Fruit fly (Drosophila melanogaster) whole organism, adult: Measurements from ENCODE around the gene CG43740.

Experiments used
- CG11617 ChIP-seq: fragments of 200-800 bp; sonication (Bioruptor generic); optimal IDR thresholded peaks from 2 replicates; lab custom pipeline; 2017; ENCODE audit warnings: mild to moderate bottlenecking, missing biosample characterization, missing genetic modification reagents, missing genetic modification characterization
- CG12768 ChIP-seq: fragments of 200-800 bp; sonication (Bioruptor generic); optimal IDR thresholded peaks from 2 replicates; lab custom pipeline; 2017; ENCODE audit warnings: missing biosample characterization, missing genetic modification characterization, mild to moderate bottlenecking, moderate library complexity, missing genetic modification reagents
- CG14711 ChIP-seq: fragments of 200-800 bp; sonication (Bioruptor generic); optimal IDR thresholded peaks from 2 replicates; lab custom pipeline; 2018; ENCODE audit warnings: missing biosample characterization, mild to moderate bottlenecking, missing genetic modification characterization, moderate library complexity
- CG33017 ChIP-seq: fragments of 200-800 bp; sonication (Bioruptor generic); optimal IDR thresholded peaks from 2 replicates; lab custom pipeline; 2018; ENCODE audit warnings: missing biosample characterization, mild to moderate bottlenecking, missing genetic modification characterization, moderate library complexity
- CG5204 ChIP-seq: fragments of 200-800 bp; sonication (Bioruptor generic); optimal IDR thresholded peaks from 2 replicates; lab custom pipeline; 2016; ENCODE audit warnings: missing biosample characterization, missing genetic modification characterization
- Clk ChIP-seq: fragments of 200-800 bp; sonication (Bioruptor generic); optimal IDR thresholded peaks from 2 replicates; lab custom pipeline; 2017; ENCODE audit warnings: missing biosample characterization, missing genetic modification characterization
- Crg-1 ChIP-seq: fragments of 200-800 bp; sonication (Bioruptor generic); optimal IDR thresholded peaks from 2 replicates; lab custom pipeline; 2016; ENCODE audit warnings: missing biosample characterization, missing genetic modification characterization
- Hr96 ChIP-seq: fragments of 200-800 bp; sonication (Bioruptor generic); optimal IDR thresholded peaks from 2 replicates; lab custom pipeline; 2016; ENCODE audit warnings: missing biosample characterization, missing genetic modification characterization
- cic ChIP-seq: fragments of 200-800 bp; sonication (Bioruptor generic); optimal IDR thresholded peaks from 2 replicates; lab custom pipeline; 2017; ENCODE audit warnings: missing biosample characterization, mild to moderate bottlenecking, missing genetic modification characterization, moderate library complexity
- cnc ChIP-seq, 2 experiments: fragments of >200 bp; optimal IDR thresholded peaks; 2 replicates each; lab custom pipeline; 2017
- kay ChIP-seq: fragments of 200-800 bp; sonication (Bioruptor generic); peaks from one replicate; lab custom pipeline; 2016; ENCODE audit warnings: missing biosample characterization, missing genetic modification characterization, borderline replicate concordance
- tj ChIP-seq: fragments of 200-800 bp; sonication (Bioruptor generic); optimal IDR thresholded peaks from 3 replicates; lab custom pipeline; 2017; ENCODE audit warnings: missing biosample characterization, mild to moderate bottlenecking, missing genetic modification characterization, moderate library complexity
- toe ChIP-seq: fragments of 200-800 bp; sonication (Bioruptor generic); optimal IDR thresholded peaks from 2 replicates; lab custom pipeline; 2016; ENCODE audit warnings: missing biosample characterization, missing genetic modification characterization

- TF ChIP-seq cic (GFP tag; lab: Kevin White, UChicago) = no peak
- no peak for TF ChIP-seq Crg-1 (GFP tag; lab: Kevin White, UChicago)
- TF ChIP-seq toe (GFP tag; lab: Kevin White, UChicago) = no peak
- TF ChIP-seq CG14711 = peak; percentile 20
- no peak for TF ChIP-seq CG5204 (GFP tag; lab: Kevin White, UChicago)
- TF ChIP-seq CG33017 (tag; lab: Kevin White, UChicago) = no peak
- no peak for TF ChIP-seq CG12768
- no peak for TF ChIP-seq tj (GFP tag; lab: Kevin White, UChicago)
- TF ChIP-seq cnc (optimal IDR thresholded peaks at IDR 0.05; lab: Kevin White, UChicago) = no peak
- TF ChIP-seq Hr96 (GFP tag; lab: Kevin White, UChicago) = no peak
- TF ChIP-seq kay (GFP tag; lab: Kevin White, UChicago) = no peak
- no peak for TF ChIP-seq CG11617 (GFP tag; lab: Kevin White, UChicago)
- TF ChIP-seq Clk (GFP tag; lab: Kevin White, UChicago) = no peak
Measured at dm6 chrX:10387672-10388071, 54.2 kb downstream of the CG43740 start.
